Fruit fly (Drosophila melanogaster) Kc167 (cell line): ENCODE data around the gene Cyp4d1.
A peak's percentile ranks its signal among the peaks of the same experiment; 100 is the strongest.

ENCODE experiments used
- Myc ChIP-seq: fragments of >200 bp; optimal IDR thresholded peaks from 2 replicates; lab custom pipeline; 2017; ENCODE audit warnings: missing external identifiers
- Sin3A ChIP-seq: fragments of >200 bp; optimal IDR thresholded peaks from 2 replicates; lab custom pipeline; 2018; ENCODE audit warnings: missing external identifiers
- h ChIP-seq: fragments of >200 bp; optimal IDR thresholded peaks from 3 replicates; lab custom pipeline; 2018; ENCODE audit warnings: missing external identifiers
- insv ChIP-seq: fragments of >200 bp; optimal IDR thresholded peaks from 3 replicates; lab custom pipeline; 2018; ENCODE audit warnings: missing external identifiers
- psq ChIP-seq: fragments of >200 bp; optimal IDR thresholded peaks from 2 replicates; lab custom pipeline; 2017; ENCODE audit warnings: missing external identifiers
- ttk ChIP-seq: sonication (Bioruptor generic); optimal IDR thresholded peaks from 2 replicates; lab custom pipeline; 2017; ENCODE audit warnings: missing external identifiers

Gene Cyp4d1

dm6 chrX:2137587-2138341, 24.2 kb downstream of the Cyp4d1 start:
- TF ChIP-seq ttk (lab: Kevin White, UChicago) (no peak), h (lab: Kevin White, UChicago) (no peak), psq (no peak), Myc (lab: Kevin White, UChicago) (no peak), Sin3A (lab: Kevin White, UChicago) (no peak), insv (lab: Kevin White, UChicago) (no peak)

DNA sequence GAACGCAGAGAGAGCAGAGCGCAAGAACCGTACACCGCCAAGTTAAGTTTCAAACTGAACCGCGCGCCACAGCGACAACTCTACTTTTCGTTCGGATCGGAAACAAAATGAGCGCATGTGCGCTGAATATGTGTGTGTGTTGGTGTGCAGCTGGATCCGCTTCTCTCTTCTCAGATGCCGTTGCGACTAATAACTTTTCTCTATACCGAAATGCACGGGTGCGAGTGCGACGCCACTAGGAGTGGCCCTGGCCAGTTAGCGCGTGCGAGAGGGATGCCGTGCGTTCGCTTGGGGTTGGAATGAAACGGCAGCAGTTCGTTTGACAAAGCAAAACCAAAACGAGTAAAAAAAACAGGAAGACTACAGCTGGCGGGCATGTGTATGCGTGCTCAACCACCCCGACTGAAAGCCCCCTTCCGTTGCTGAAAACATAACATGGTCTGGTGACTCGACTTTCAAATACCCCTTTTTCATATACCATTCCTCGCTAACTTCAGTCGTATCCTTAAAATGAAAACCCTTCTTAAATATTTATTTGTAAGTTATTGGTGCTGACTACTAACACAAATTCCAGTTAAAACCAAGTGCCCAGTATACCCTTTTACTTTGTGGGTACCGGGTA, 25.0 kb downstream of the Cyp4d1 start:
- TF ChIP-seq h (lab: Kevin White, UChicago): no peak
- no peak for TF ChIP-seq psq

DNA sequence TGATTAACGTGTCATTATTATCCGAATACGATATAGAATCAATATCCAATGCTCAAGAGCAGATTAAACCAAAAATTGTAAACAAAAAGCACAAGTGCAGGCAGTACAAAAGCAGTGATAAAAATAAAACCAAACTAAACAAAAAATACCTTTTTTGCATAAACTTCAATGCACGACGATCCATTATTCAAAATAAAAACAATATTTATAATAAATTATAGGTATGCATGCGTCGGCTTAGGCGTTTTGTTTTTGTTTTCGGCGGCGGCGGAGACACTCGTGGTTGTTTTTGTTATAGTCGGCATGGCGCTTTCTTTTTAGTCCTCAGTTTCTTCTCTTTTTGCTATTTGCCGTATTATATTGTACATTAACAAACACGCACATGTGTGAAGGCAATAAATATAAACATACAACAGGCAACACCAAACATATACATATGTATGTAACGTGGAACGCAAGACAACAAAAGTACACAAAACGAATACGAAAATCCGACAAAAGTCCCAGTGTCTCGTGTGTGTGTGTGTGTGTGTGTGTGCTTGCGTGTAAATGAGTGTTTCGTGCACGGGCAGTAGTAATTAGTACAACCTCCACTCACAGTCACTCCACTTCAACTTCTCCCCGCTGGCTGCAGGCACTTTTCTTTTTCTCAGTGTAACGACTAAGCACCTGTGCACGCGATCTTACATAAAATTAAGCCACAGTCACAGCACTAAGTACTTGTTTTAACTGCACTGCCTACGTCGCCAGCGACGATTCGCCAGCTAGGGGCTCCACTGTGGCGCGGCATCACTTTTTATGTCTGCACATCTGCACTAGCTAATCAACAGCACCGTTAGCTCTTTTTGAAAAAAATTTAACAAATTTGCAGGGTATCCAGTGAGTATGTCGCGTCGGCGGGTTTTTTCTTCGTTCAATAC, 25.9 kb downstream of the Cyp4d1 start:
- TF ChIP-seq psq: no peak
- TF ChIP-seq Myc (lab: Kevin White, UChicago): no peak
- no peak for TF ChIP-seq ttk (lab: Kevin White, UChicago)
- no peak for TF ChIP-seq insv (lab: Kevin White, UChicago)
- TF ChIP-seq h (lab: Kevin White, UChicago): no peak
- TF ChIP-seq Sin3A (lab: Kevin White, UChicago): no peak

- TF ChIP-seq ttk (lab: Kevin White, UChicago): peak; percentile 81
- no peak for TF ChIP-seq psq
- TF ChIP-seq insv (lab: Kevin White, UChicago): no peak
These were observed 26.8 kb downstream of the Cyp4d1 start for dm6 chrX:2134965-2135758.

dm6 chrX:2134226-2134880, 27.6 kb downstream of the Cyp4d1 start:
- TF ChIP-seq psq: no peak
- no peak for TF ChIP-seq Myc (lab: Kevin White, UChicago)
- no peak for TF ChIP-seq h (lab: Kevin White, UChicago)
- TF ChIP-seq ttk (lab: Kevin White, UChicago): no peak
- no peak for TF ChIP-seq Sin3A (lab: Kevin White, UChicago)
- no peak for TF ChIP-seq insv (lab: Kevin White, UChicago)

DNA sequence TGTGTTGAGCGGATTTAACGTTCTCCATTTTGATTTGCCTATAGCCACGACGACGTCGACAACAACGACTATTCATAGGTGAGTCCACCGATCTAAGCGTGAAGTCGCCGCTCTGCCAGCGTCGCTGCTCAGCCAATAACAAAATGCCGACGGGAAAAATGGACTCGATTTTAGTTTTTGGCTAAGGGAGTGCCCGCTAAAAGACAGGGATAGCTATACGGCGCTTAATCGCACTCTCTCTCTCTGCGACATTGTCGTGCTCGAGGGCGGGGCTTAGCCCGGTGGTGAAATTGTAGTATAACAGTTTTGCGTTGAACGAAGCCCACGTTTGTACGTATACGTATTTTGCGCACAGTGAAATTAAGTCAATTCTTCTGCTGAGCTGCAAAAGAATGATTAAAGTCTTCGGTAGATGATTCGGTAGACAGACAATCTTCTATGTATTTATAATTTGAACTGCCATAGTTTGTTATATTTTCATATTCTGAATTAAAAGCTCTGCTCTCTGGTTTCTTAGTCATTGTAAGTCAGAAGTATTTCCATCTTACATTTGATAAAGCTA, 36.4 kb downstream of the Cyp4d1 start:
- TF ChIP-seq h (lab: Kevin White, UChicago): no peak
- no peak for TF ChIP-seq insv (lab: Kevin White, UChicago)
- TF ChIP-seq Myc (lab: Kevin White, UChicago): no peak
- TF ChIP-seq psq: no peak
- no peak for TF ChIP-seq ttk (lab: Kevin White, UChicago)

DNA sequence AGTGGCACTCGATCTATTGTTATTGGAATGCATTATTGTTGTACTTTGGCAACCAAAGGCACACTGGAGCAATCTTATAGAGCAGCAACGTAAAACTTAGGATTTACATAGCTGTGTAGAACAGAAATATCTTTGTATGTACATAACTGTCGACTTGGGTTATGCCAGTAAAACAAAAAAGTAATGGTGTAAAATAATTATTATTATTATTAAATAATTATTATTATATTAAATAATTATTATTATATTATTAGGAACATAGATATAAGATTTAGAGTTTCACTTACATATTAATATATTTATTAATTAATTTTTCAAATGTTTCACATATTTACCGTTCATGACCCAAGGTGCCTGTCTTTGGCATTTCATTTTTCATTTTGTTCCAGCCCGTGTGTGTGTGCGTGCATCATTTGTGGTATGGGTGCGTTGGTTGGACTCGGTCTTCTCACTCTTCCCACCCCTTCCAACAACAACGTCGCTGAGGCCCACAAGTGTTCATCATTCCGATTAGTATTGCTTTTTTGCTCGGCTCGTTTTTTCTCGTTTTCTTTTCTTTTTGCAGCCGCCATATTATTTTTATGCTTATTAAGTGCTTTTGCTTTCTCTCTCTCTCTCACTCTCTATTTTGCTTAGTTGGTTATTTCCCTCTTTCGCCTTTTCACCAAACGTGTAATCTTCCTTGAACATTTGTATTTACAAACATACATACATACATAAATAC, 37.9 kb downstream of the Cyp4d1 start:
- TF ChIP-seq ttk (lab: Kevin White, UChicago): no peak
- peak; percentile 51 for TF ChIP-seq psq

DNA sequence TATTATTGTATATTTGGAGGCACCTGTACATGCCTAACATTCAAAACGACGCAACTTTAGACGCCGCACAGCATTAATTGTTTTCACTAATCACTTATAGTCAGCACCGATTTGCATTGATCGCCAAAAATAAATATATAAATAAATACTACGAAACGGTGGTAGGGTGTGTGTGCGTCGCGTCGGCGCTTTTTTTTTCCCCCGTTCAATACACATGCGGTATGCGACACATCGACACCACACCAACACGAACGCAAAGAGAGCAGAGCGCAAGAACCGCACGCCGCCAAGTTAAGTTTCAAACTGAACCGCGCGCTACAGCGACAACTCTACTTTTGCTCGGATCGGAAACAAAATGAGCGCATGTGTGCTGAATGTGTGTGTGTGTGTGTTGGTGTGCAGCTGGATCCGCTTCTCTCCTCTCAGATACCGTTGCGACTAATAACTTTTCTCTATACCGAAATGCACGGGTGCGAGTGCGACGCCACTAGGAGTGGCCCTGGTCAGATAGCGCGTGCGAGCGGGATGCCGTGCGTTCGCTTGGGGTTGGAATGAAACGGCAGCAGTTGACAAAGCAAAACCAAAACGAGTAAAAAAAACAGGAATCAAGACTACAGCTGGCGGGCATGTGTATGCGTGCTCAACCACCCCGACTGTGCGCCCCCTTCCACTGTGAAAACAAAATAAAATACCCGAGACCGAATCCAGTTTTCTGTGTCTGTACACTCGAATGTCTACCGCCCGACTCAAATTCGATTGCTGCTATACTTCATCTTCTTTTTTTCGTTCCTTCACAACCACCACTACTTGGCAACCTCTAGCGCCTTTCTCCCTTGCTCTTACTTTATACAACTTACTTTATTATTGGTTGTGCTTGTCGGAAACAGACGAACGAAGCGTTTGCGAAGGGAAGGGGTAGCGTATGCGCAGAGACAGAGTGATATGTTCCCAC, 38.7 kb downstream of the Cyp4d1 start, which contains the start of gene ph-d:
Gene ph-d, minus strand, starts transcription at position 274 of the 952 bp plus-strand sequence.
- no peak for TF ChIP-seq psq
- no peak for TF ChIP-seq h (lab: Kevin White, UChicago)
- no peak for TF ChIP-seq Sin3A (lab: Kevin White, UChicago)
- TF ChIP-seq Myc (lab: Kevin White, UChicago): no peak
- TF ChIP-seq insv (lab: Kevin White, UChicago): no peak
- TF ChIP-seq ttk (lab: Kevin White, UChicago): no peak
